Worm (Caenorhabditis elegans) whole organism, young adult: ENCODE data around the gene EEED8.18.

ENCODE experiments used
- F55B11.4 ChIP-seq: sonication (generic microtip); optimal IDR thresholded peaks from 2 replicates; lab custom pipeline; 2016; ENCODE audit warnings: missing compliant biosample characterization, missing genetic modification characterization, borderline replicate concordance; ENCODE audit not compliant: insufficient read depth
- Y53G8AR.9 ChIP-seq: fragments of 200-800 bp; sonication (Bioruptor generic); conservative IDR thresholded peaks from 2 replicates; pipeline ENCODE4 v1.3.6; 2022; ENCODE audit warnings: missing genetic modification reagents, missing genetic modification characterization, missing compliant biosample characterization
- ama-1 ChIP-seq, 3 experiments: fragments of 150-350 bp in 1 of 3; sonication (generic microtip) in 2 of 3; optimal IDR thresholded peaks; 2 replicates each; lab custom pipeline; 2014 to 2018; ENCODE audit warnings: missing biosample characterization in 2 of 3, missing genetic modification characterization in 2 of 3, missing genetic modification reagents in 2 of 3
- hlh-12 ChIP-seq: sonication (generic microtip); optimal IDR thresholded peaks from 2 replicates; lab custom pipeline; 2016; ENCODE audit warnings: missing genetic modification characterization, missing compliant biosample characterization
- hlh-26 ChIP-seq: fragments of 200-800 bp; sonication (Bioruptor generic); conservative IDR thresholded peaks from 2 replicates; pipeline ENCODE4 v1.3.6; 2022; ENCODE audit warnings: missing genetic modification reagents, missing genetic modification characterization, missing compliant biosample characterization
- hmg-20 ChIP-seq: fragments of 200-800 bp; sonication (Bioruptor generic); IDR thresholded peaks from 2 replicates; pipeline ENCODE4 v1.3.6; 2022; ENCODE audit warnings: missing genetic modification reagents, missing genetic modification characterization, missing compliant biosample characterization
- lin-35 ChIP-seq, 3 experiments: fragments of 150-350 bp in 2 of 3; sonication (generic microtip) in 1 of 3; optimal IDR thresholded peaks; 2 replicates each; lab custom pipeline; 2014 to 2018; ENCODE audit warnings: missing biosample characterization in 3 of 3, missing genetic modification characterization in 3 of 3, missing genetic modification reagents in 3 of 3
- nhr-90 ChIP-seq: sonication (generic microtip); optimal IDR thresholded peaks from 2 replicates; lab custom pipeline; 2016; ENCODE audit warnings: missing genotype, mild to moderate bottlenecking, missing genetic modification characterization, missing compliant biosample characterization
- ztf-22 ChIP-seq: fragments of 200-800 bp; sonication (Bioruptor generic); optimal IDR thresholded peaks from 2 replicates; lab custom pipeline; 2018; ENCODE audit warnings: mild to moderate bottlenecking, missing genetic modification characterization, moderate library complexity, missing compliant biosample characterization
- ztf-6 ChIP-seq: fragments of 200-800 bp; sonication (Bioruptor generic); IDR thresholded peaks from 2 replicates; pipeline ENCODE4 v1.3.6; 2022; ENCODE audit warnings: missing genetic modification reagents, missing genetic modification characterization, missing compliant biosample characterization

DNA sequence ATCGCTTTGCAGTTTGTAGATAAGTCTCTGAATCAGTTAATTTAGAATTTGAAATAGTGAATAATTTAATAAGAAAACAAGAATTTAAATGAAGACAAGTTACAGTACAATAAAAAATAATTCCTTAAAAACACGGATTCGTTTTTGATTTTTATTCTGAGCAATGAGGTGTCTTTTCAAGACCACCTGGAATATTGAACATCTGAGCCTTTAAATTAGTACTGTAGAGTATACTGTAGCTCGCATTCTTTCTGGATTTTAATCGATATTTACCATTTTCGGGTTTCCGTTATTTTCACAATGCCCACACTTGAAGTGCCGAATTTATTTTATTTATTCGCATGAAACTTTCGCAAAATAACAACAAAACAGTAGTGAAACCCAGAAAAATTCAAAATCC, 11.4 kb upstream of the EEED8.18 start, which contains the start of gene F07F6.7:
- TF ChIP-seq Y53G8AR.9 (GFP tag; lab: Robert Waterston, UW) (no peak), F55B11.4 (no peak), hlh-26 (no peak), ztf-6 (GFP tag; lab: Robert Waterston, UW) (no peak), lin-35 (GFP tag; optimal IDR thresholded peaks at IDR 0.05; lab: Kevin White, UChicago) (no peak), hmg-20 (GFP tag; lab: Robert Waterston, UW) (no peak), nhr-90 (tag; lab: Kevin White, UChicago) (no peak), hlh-12 (tag; lab: Kevin White, UChicago) (no peak), ama-1 (optimal IDR thresholded peaks at IDR 0.05; lab: Kevin White, UChicago) (no peak), ama-1 (GFP tag; optimal IDR thresholded peaks at IDR 0.05; lab: Kevin White, UChicago) (no peak), ztf-22 (GFP tag; lab: Kevin White, UChicago) (no peak)
